Fruit fly (Drosophila melanogaster) whole organism: ENCODE results near the gene Cyp12e1.

Source experiments
- CG8478 ChIP-seq: fragments of >200 bp; optimal IDR thresholded peaks from 2 replicates; lab custom pipeline; 2018; ENCODE audit warnings: inconsistent platforms
- Dll ChIP-seq: fragments of >200 bp; optimal IDR thresholded peaks from 2 replicates; lab custom pipeline; 2017
- EcR ChIP-seq, 2 experiments: fragments of >200 bp; optimal IDR thresholded peaks; 2 replicates each; lab custom pipeline; 2017; ENCODE audit warnings: missing biosample characterization in 2 of 2, missing genetic modification characterization in 2 of 2, missing genetic modification reagents in 2 of 2
- pan ChIP-seq: fragments of >200 bp; optimal IDR thresholded peaks from 2 replicates; lab custom pipeline; 2017
- psq ChIP-seq: fragments of >200 bp; optimal IDR thresholded peaks from 2 replicates; lab custom pipeline; 2017
- usp ChIP-seq: fragments of >200 bp; optimal IDR thresholded peaks from 2 replicates; lab custom pipeline; 2017; ENCODE audit warnings: missing biosample characterization, missing genetic modification characterization, mixed read lengths

Gene Cyp12e1

DNA sequence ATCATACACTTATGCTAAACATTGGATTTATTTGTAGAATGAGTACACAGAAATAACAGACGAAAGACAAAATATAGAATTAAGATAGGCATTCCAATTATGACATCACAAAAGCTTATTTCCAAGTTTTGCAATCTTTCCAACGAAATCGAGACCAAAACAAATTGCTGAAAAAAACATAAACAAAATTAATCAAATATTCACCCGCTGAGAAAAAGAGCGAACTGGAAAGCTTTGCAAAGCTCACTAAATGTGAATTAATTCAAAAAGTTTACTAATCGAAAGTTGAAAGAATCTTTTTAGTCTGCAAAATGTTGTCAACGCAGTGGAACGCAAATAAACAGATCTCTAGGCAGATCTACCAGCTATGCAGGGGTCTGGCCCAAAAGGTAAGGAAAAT is at the start of gene Cyp12e1:
Cyp12e1 (plus strand) TSS at position 301 of the 400 bp plus-strand sequence.
- TF ChIP-seq Dll (lab: Kevin White, UChicago) = no peak
- TF ChIP-seq EcR (GFP tag; optimal IDR thresholded peaks at IDR 0.05; lab: Kevin White, UChicago) = no peak
- TF ChIP-seq CG8478 (lab: Kevin White, UChicago) = no peak
- no peak for TF ChIP-seq usp (GFP tag; lab: Kevin White, UChicago)
- no peak for TF ChIP-seq psq (lab: Kevin White, UChicago)

DNA sequence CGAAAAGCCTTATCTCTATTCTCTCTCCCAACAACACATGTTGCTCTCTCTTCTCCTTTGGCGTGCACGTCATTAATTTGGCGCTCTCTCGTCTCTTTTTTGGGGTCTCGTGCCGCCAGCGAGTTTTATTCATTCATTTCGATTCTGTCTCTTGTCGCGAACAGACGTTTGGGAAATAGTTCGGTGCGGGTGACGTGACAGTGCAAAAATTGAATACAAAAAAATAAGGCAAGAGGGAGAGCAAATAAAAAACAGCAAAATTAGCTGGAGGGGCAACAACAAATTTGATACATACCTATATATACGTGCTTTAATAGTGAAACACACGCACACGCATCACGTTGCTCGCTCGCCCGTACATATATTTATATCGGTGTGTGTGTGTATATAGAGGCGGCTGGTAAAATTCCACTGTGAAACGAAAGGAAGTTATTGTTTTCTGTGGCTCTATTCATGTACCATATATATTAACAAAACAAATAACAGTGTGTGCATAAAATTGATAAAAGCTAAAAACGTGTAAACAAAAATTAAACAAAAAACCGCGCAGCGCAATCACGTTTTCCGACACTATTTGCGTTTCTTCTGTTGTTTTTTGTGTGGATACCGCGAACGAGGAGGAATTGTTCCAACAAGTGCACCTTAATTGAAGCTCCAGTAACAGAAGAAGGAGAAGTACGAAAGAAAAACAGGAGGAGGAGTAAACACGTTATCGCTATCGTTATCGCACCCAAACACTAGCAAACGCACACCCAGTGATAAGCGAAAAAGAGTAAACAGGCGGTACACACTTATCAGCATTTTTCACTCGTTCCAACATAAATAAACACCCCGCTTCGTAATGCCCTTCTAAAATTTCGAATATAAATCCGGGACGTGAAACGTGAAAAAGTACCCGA is 46.2 kb upstream of the Cyp12e1 start, which contains the start of gene cwo:
cwo (plus strand) TSS at position 131 of the 899 bp plus-strand sequence.
- TF ChIP-seq Dll (lab: Kevin White, UChicago) (no peak), usp (GFP tag; lab: Kevin White, UChicago) (no peak), psq (lab: Kevin White, UChicago) (no peak), EcR (GFP tag; optimal IDR thresholded peaks at IDR 0.05; lab: Kevin White, UChicago) (no peak), CG8478 (lab: Kevin White, UChicago) (no peak)

DNA sequence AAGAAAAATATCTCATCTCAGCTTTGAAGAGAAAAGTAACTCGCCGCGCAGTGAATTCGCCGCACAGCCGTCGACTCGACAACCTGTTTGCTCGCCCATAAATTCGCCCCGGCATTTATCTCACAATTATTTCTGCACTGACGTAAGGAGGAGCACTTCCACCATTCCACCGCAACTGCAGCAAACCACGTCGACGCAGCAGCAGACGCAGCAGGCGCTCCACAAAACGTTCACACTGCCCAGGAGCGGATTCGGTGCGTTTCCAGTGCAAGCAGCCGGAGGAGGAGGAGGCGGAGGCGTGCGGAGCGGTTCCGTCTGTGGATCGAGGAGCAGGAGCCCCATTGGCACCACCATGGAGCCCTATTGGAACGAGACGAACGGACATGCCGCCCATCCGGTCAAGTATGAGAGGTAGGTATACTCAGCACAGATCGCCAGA is 45.5 kb upstream of the Cyp12e1 start:
- TF ChIP-seq Dll (lab: Kevin White, UChicago) (no peak), EcR (GFP tag; optimal IDR thresholded peaks at IDR 0.05; lab: Kevin White, UChicago) (no peak), psq (lab: Kevin White, UChicago) (no peak), CG8478 (lab: Kevin White, UChicago) (no peak), usp (GFP tag; lab: Kevin White, UChicago) (no peak), pan (no peak)

DNA sequence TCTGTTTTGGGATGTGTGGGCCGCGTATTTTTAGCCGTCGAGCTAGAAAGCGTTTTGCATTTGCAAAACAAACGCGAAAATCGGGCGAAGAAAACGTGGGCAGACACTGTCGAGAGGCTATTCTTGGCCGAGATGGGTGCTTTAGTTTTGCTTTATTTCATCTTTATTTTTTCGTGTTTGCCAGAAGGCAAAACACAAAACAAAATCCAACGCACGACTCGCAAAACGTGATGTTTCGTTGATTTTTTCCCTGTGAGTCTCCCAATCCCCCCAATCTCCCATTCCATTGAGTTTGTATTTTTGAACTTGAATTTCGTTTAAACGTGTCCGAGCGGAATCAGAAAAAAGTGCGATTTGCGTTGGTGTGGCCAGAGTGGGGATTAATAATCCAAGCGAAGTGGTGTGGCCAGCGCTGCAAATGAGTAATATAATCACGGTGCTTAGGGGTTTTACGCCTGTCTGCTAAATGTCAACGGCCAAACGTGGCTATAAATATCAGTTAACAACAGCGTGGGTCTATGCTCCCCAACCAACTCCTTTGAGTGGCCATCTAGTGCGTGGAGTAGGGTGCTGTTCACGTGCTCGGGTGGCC is 44.6 kb upstream of the Cyp12e1 start:
- TF ChIP-seq pan (no peak), psq (lab: Kevin White, UChicago) (no peak), CG8478 (lab: Kevin White, UChicago) (no peak), usp (GFP tag; lab: Kevin White, UChicago) (no peak), EcR (GFP tag; optimal IDR thresholded peaks at IDR 0.05; lab: Kevin White, UChicago) (no peak), Dll (lab: Kevin White, UChicago) (no peak)

DNA sequence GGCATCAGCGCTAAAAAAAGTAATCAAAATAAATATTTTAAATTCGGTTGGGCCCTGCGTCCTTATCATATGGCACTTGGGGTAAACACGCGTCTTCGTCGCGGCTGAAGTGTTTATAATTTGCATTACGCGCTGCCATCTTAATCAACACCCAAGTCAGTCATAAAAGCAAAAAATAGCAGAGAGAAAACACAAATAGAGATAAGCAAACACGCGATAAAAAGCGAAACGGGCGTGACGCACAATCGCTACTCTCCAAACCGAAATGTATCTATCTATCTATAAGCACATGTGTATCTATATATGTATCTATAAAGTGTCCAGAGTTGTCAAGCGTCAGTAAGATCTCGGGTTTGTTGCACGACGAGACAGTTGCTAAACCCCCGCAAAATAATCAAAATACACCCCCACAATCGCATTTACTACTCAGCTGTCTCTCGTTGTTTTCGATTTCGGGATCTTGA is 43.6 kb upstream of the Cyp12e1 start:
- no peak for TF ChIP-seq psq (lab: Kevin White, UChicago)
- TF ChIP-seq usp (GFP tag; lab: Kevin White, UChicago) = no peak
- no peak for TF ChIP-seq CG8478 (lab: Kevin White, UChicago)
- TF ChIP-seq pan = no peak
- no peak for TF ChIP-seq EcR (GFP tag; optimal IDR thresholded peaks at IDR 0.05; lab: Kevin White, UChicago)
- TF ChIP-seq Dll (lab: Kevin White, UChicago) = no peak

DNA sequence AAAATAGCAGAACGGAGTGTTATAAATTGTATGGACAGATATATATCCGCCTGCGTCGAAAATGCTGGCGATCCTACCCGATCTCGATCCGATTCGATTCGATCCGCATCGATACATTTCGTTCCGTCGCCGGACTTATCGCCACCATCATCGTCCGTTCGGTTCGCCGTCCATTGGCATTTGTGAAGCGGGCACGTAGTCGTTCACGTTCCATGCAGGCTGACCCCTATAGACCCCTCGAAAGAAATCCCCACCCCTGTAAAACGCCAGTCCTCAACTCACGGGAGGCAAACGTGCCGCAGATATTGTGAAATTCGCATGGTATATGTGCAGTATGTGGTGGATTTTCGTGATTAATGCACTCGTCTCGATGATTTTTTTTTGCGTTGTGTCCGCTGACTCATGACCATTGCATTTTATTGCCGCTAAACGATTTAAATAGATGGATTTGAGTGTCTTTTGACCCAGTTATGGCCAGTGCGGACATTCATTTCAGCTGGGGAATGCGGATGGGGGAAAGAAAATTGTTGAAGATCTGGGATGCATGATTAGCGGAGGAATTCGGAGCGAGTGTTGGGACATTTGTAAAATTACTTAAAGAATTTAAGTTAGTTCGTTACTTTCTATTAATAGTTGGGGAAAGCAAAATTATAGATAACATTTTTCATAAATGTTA is 42.6 kb upstream of the Cyp12e1 start:
- TF ChIP-seq Dll (lab: Kevin White, UChicago) = no peak
- TF ChIP-seq psq (lab: Kevin White, UChicago) = no peak
- no peak for TF ChIP-seq EcR (GFP tag; optimal IDR thresholded peaks at IDR 0.05; lab: Kevin White, UChicago)
- no peak for TF ChIP-seq CG8478 (lab: Kevin White, UChicago)
- TF ChIP-seq pan = no peak
- no peak for TF ChIP-seq usp (GFP tag; lab: Kevin White, UChicago)

DNA sequence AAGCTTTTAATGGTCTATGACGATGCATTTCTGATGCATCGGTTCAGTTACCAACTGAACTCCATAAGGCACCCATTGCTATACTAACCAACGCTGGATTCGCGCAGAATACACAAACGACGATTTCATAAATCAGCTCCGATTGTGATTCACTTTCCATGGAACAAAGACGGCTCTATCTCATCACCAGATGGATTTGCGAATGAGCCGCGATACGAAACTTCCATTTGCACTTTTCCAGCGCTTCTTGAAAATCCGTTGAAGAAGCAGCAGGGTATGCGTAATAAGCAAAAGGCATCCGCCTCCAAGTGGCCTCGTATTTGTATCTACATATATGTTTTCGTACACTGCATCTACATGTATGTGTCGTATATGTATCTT is 42.1 kb upstream of the Cyp12e1 start:
- TF ChIP-seq EcR (GFP tag; optimal IDR thresholded peaks at IDR 0.05; lab: Kevin White, UChicago) (no peak), usp (GFP tag; lab: Kevin White, UChicago) (no peak), Dll (lab: Kevin White, UChicago) (no peak), psq (lab: Kevin White, UChicago) (no peak), CG8478 (lab: Kevin White, UChicago) (no peak), pan (no peak)

DNA sequence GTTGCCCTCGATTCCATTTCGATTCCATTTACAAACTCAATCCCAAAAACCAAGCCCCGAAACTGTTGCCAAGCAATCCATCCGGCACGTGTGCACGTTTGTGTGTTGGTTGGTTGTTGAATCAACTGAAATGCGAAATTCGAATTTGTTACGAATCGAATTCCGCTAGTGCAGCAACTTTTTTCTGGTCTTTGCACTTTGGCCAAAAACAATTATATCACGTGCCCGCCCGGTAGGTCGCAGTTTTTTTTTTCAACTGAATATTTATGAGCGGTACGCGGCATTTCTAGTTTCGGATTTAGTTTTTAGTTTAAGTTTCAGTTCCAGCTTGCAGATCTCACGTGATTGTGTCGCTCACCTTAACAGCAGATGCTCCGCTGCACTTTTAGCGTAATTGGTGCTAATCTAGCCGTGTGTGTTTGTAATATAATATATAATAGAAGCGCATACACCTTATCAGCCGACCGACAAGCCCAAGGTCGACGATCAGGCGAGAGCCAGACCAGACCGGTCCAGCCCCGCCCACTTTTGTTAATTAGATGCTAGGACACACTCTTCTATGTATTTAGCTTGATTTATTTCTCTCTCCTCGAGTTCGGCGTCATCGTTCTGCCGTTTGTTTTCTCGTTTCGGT is 41.5 kb upstream of the Cyp12e1 start:
- TF ChIP-seq Dll (lab: Kevin White, UChicago) (no peak), pan (no peak), EcR (GFP tag; optimal IDR thresholded peaks at IDR 0.05; lab: Kevin White, UChicago) (no peak), usp (GFP tag; lab: Kevin White, UChicago) (no peak), psq (lab: Kevin White, UChicago) (no peak), CG8478 (lab: Kevin White, UChicago) (no peak)

DNA sequence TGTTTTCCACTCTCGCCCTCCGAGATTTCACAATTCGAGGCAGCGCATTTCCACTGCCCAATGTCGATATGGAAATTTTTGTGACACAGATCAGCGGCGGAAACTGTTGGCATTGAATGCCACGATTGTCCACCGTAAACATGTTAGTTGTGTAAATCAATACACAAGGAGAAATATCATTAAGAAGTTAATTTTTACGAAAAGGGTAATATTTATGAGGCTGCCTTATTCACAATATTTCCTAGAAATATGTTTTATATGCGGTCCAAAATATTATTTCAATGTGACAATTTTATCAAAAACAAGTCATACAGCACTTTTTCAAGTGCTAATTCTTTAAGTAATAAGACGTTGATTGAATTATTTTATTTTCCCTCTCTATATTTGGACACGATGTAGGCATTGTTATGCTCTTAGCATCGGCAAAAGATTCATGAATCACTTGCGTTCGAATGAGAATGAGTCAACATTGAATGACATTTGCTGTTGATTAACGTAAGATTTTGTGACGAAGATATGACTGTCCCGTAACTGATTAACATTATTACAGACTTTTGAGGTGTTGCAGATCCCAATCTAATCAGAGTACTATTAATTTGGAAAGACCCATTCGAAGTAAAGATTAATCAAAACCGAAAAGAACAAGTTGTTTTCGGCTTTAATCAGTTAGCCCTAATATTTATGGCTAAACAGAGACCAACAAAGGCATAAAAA is 40.8 kb upstream of the Cyp12e1 start:
- TF ChIP-seq CG8478 (lab: Kevin White, UChicago) (no peak), EcR (GFP tag; optimal IDR thresholded peaks at IDR 0.05; lab: Kevin White, UChicago) (no peak), psq (lab: Kevin White, UChicago) (no peak), Dll (lab: Kevin White, UChicago) (no peak), usp (GFP tag; lab: Kevin White, UChicago) (no peak), pan (no peak)

DNA sequence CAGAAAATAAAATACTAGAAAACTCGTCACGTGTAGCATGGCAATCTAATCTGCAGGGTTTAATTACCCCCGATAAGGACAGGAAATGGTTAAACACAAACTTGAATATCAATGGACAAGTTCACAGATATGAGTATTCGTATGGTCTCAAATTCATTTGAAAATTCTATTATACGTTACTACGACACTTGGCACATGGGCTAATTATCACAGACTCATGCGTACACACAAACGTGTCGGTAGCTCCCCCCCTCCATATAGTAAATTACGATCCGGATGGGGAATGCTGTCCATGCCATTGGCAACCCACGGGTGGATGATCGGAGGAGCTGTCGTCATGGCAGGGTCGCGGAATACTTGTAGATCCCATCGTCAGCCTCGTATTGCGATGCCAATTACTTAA is 40.2 kb upstream of the Cyp12e1 start:
- no peak for TF ChIP-seq CG8478 (lab: Kevin White, UChicago)
- no peak for TF ChIP-seq pan
- TF ChIP-seq Dll (lab: Kevin White, UChicago) = no peak
- no peak for TF ChIP-seq psq (lab: Kevin White, UChicago)
- no peak for TF ChIP-seq usp (GFP tag; lab: Kevin White, UChicago)
- TF ChIP-seq EcR (GFP tag; optimal IDR thresholded peaks at IDR 0.05; lab: Kevin White, UChicago) = no peak
